Fruit fly (Drosophila melanogaster) whole organism, embryonic: ENCODE results near the gene Schip1.
A peak's percentile ranks its signal among the peaks of the same experiment; 100 is the strongest.

Source experiments
- Ada2b ChIP-seq: fragments of 200-800 bp; sonication (Bioruptor generic); IDR thresholded peaks from 2 replicates; pipeline ENCODE4 v1.3.6; 2022; ENCODE audit warnings: missing biosample characterization, missing genetic modification characterization
- C15 ChIP-seq: fragments of 200-800 bp; sonication (Bioruptor generic); IDR thresholded peaks from 3 replicates; pipeline ENCODE4 v1.3.6; 2022; ENCODE audit warnings: missing biosample characterization, missing genetic modification characterization
- CG10431 ChIP-seq: fragments of 200-800 bp; sonication (Bioruptor generic); optimal IDR thresholded peaks from 3 replicates; lab custom pipeline; 2018; ENCODE audit warnings: missing biosample characterization, mild to moderate bottlenecking, missing genetic modification characterization
- CG14441 ChIP-seq: fragments of 200-800 bp; sonication (Bioruptor generic); IDR thresholded peaks from 2 replicates; pipeline ENCODE4 v1.3.6; 2022; ENCODE audit warnings: missing biosample characterization, missing genetic modification characterization
- CG14710 ChIP-seq: fragments of 200-800 bp; sonication (Bioruptor generic); optimal IDR thresholded peaks from 3 replicates; lab custom pipeline; 2019; ENCODE audit warnings: missing biosample characterization, mild to moderate bottlenecking, missing genetic modification characterization, moderate library complexity
- CG14860 ChIP-seq: fragments of 200-800 bp; sonication (Bioruptor generic); IDR thresholded peaks from 3 replicates; pipeline ENCODE4 v1.3.6; 2022; ENCODE audit warnings: missing biosample characterization, missing genetic modification characterization; ENCODE audit not compliant: partially characterized antibody
- CG15269 ChIP-seq: fragments of 200-800 bp; sonication (Bioruptor generic); optimal IDR thresholded peaks from 2 replicates; lab custom pipeline; 2018; ENCODE audit warnings: missing biosample characterization, mild to moderate bottlenecking, missing genetic modification characterization, moderate library complexity
- CG2120 ChIP-seq: fragments of 200-800 bp; sonication (Bioruptor generic); optimal IDR thresholded peaks from 3 replicates; lab custom pipeline; 2016; ENCODE audit warnings: missing biosample characterization, missing genetic modification characterization
- CG2129 ChIP-seq: fragments of 200-800 bp; sonication (Bioruptor generic); IDR thresholded peaks from 2 replicates; pipeline ENCODE4 v1.3.6; 2022; ENCODE audit warnings: missing biosample characterization, missing genetic modification characterization; ENCODE audit not compliant: partially characterized antibody
- CG3065 ChIP-seq: fragments of 200-800 bp; sonication (Bioruptor generic); optimal IDR thresholded peaks from 2 replicates; lab custom pipeline; 2016; ENCODE audit warnings: missing biosample characterization, missing genetic modification characterization
- CG34376 ChIP-seq: fragments of 200-800 bp; sonication (Bioruptor generic); optimal IDR thresholded peaks from 2 replicates; lab custom pipeline; 2018; ENCODE audit warnings: missing biosample characterization, mild to moderate bottlenecking, missing genetic modification characterization
- CG4282 ChIP-seq: fragments of 200-800 bp; sonication (Bioruptor generic); optimal IDR thresholded peaks from 2 replicates; lab custom pipeline; 2016; ENCODE audit warnings: missing biosample characterization, missing genetic modification characterization
- CG8281 ChIP-seq: fragments of 200-800 bp; sonication (Bioruptor generic); optimal IDR thresholded peaks from 2 replicates; lab custom pipeline; 2018; ENCODE audit warnings: missing biosample characterization, mild to moderate bottlenecking, missing genetic modification characterization, moderate library complexity
- CG8765 ChIP-seq: fragments of 200-800 bp; sonication (Bioruptor generic); IDR thresholded peaks from 2 replicates; pipeline ENCODE4 v1.3.6; 2022; ENCODE audit warnings: missing biosample characterization, missing genetic modification characterization
- CG9215 ChIP-seq: fragments of 200-800 bp; sonication (Bioruptor generic); IDR thresholded peaks from 2 replicates; pipeline ENCODE4 v1.3.6; 2022; ENCODE audit warnings: missing biosample characterization, missing genetic modification characterization
- D ChIP-seq, 2 experiments: fragments of 200-800 bp in 1 of 2; fragments of >200 bp in 1 of 2; sonication (Bioruptor generic) in 1 of 2; optimal IDR thresholded peaks; 2 replicates in 1 of 2; 3 replicates in 1 of 2; lab custom pipeline; 2017; ENCODE audit warnings: mild to moderate bottlenecking in 1 of 2, missing biosample characterization in 1 of 2, missing genetic modification characterization in 1 of 2, missing genetic modification reagents in 1 of 2
- Deaf1 ChIP-seq: fragments of 200-800 bp; optimal IDR thresholded peaks from 3 replicates; lab custom pipeline; 2019; ENCODE audit warnings: missing biosample characterization, mild to moderate bottlenecking, missing genetic modification characterization, moderate library complexity
- Doc3 ChIP-seq: fragments of 200-800 bp; sonication (Bioruptor generic); IDR thresholded peaks from 3 replicates; pipeline ENCODE4 v1.3.6; 2022; ENCODE audit warnings: missing biosample characterization, missing genetic modification characterization; ENCODE audit not compliant: partially characterized antibody
- E2f1 ChIP-seq: fragments of 200-800 bp; sonication (Bioruptor generic); IDR thresholded peaks from 2 replicates; pipeline ENCODE4 v1.3.6; 2022; ENCODE audit warnings: missing biosample characterization, missing genetic modification characterization
- E2f2 ChIP-seq: fragments of 200-800 bp; sonication (Bioruptor generic); IDR thresholded peaks from 2 replicates; pipeline ENCODE4 v1.3.6; 2022; ENCODE audit warnings: missing biosample characterization, missing genetic modification characterization
- Ets97D ChIP-seq: fragments of 200-800 bp; sonication (Bioruptor generic); optimal IDR thresholded peaks from 3 replicates; lab custom pipeline; 2016; ENCODE audit warnings: missing biosample characterization, missing genetic modification characterization
- Hmx ChIP-seq: fragments of 200-800 bp; sonication (Bioruptor generic); optimal IDR thresholded peaks from 2 replicates; lab custom pipeline; 2016; ENCODE audit warnings: missing biosample characterization, missing genetic modification characterization
- Hr3 ChIP-seq: fragments of 200-800 bp; sonication (Bioruptor generic); optimal IDR thresholded peaks from 3 replicates; lab custom pipeline; 2016; ENCODE audit warnings: missing biosample characterization, missing genetic modification characterization
- Hsf ChIP-seq: fragments of 200-800 bp; sonication (Bioruptor generic); optimal IDR thresholded peaks from 3 replicates; lab custom pipeline; 2016; ENCODE audit warnings: missing biosample characterization, missing genetic modification characterization
- Lim3 ChIP-seq: fragments of 200-800 bp; sonication (Bioruptor generic); IDR thresholded peaks from 2 replicates; pipeline ENCODE4 v1.3.6; 2022; ENCODE audit warnings: missing biosample characterization, missing genetic modification characterization
- MBD-R2 ChIP-seq: fragments of 200-800 bp; sonication (Bioruptor generic); IDR thresholded peaks from 2 replicates; pipeline ENCODE4 v1.3.6; 2022; ENCODE audit warnings: missing biosample characterization, missing genetic modification characterization
- Med ChIP-seq: fragments of 200-800 bp; sonication (Bioruptor generic); peaks from one replicate; lab custom pipeline; 2016; ENCODE audit warnings: missing biosample characterization, missing genetic modification characterization, mild to moderate bottlenecking, inconsistent platforms, moderate library complexity
- Nf-YA ChIP-seq: fragments of 200-800 bp; sonication (Bioruptor generic); IDR thresholded peaks from 2 replicates; pipeline ENCODE4 v1.3.6; 2022; ENCODE audit warnings: missing biosample characterization, missing genetic modification characterization
- Optix ChIP-seq: fragments of 200-800 bp; sonication (Bioruptor generic); IDR thresholded peaks from 3 replicates; pipeline ENCODE4 v1.3.6; 2022; ENCODE audit warnings: missing biosample characterization, missing genetic modification characterization
- Ptx1 ChIP-seq: fragments of 200-800 bp; sonication (Bioruptor generic); IDR thresholded peaks from 2 replicates; pipeline ENCODE4 v1.3.6; 2022; ENCODE audit warnings: missing biosample characterization, missing genetic modification characterization
- Spps ChIP-seq: fragments of 200-800 bp; sonication (Bioruptor generic); optimal IDR thresholded peaks from 2 replicates; lab custom pipeline; 2018; ENCODE audit warnings: missing biosample characterization, mild to moderate bottlenecking, missing genetic modification characterization
- Sry-β ChIP-seq: fragments of 200-800 bp; sonication (Bioruptor generic); optimal IDR thresholded peaks from 2 replicates; lab custom pipeline; 2018; ENCODE audit warnings: missing biosample characterization, mild to moderate bottlenecking, missing genetic modification characterization, moderate library complexity
- Ssrp ChIP-seq: fragments of 200-800 bp; sonication (Bioruptor generic); optimal IDR thresholded peaks from 2 replicates; lab custom pipeline; 2018; ENCODE audit warnings: missing biosample characterization, mild to moderate bottlenecking, missing genetic modification characterization, moderate library complexity
- Trl ChIP-seq, 3 experiments: fragments of >200 bp in 2 of 3; fragments of 200-800 bp in 1 of 3; sonication (Bioruptor generic) in 1 of 3; optimal IDR thresholded peaks; 2 replicates in 1 of 3; 3 replicates in 2 of 3; lab custom pipeline; 2016 to 2017; ENCODE audit warnings: missing biosample characterization in 1 of 3, missing genetic modification characterization in 1 of 3
- Xbp1 ChIP-seq: fragments of 200-800 bp; sonication (Bioruptor generic); optimal IDR thresholded peaks from 3 replicates; lab custom pipeline; 2016; ENCODE audit warnings: missing biosample characterization, mild to moderate bottlenecking, missing genetic modification characterization
- ap ChIP-seq: fragments of 200-800 bp; sonication (Bioruptor generic); IDR thresholded peaks from 2 replicates; pipeline ENCODE4 v1.3.6; 2022; ENCODE audit warnings: missing biosample characterization, missing genetic modification characterization
- ara ChIP-seq: fragments of 200-800 bp; sonication (Bioruptor generic); IDR thresholded peaks from 2 replicates; pipeline ENCODE4 v1.3.6; 2022; ENCODE audit warnings: missing biosample characterization, missing genetic modification characterization
- bcd ChIP-seq: fragments of 200-800 bp; sonication (Bioruptor generic); optimal IDR thresholded peaks from 2 replicates; lab custom pipeline; 2017; ENCODE audit warnings: missing biosample characterization, mild to moderate bottlenecking, missing genetic modification characterization
- lab ChIP-seq: fragments of 200-800 bp; sonication (Bioruptor generic); optimal IDR thresholded peaks from 3 replicates; lab custom pipeline; 2017; ENCODE audit warnings: missing biosample characterization, missing genetic modification characterization, mild to moderate bottlenecking, moderate library complexity, missing genetic modification reagents
- pho ChIP-seq: fragments of 200-800 bp; sonication (Bioruptor generic); optimal IDR thresholded peaks from 2 replicates; lab custom pipeline; 2016; ENCODE audit warnings: missing biosample characterization, missing genetic modification characterization
- prd ChIP-seq, 3 experiments: fragments of >200 bp in 2 of 3; fragments of 200-800 bp in 1 of 3; sonication (Bioruptor generic) in 1 of 3; optimal IDR thresholded peaks in 2 of 3; IDR thresholded peaks in 1 of 3; 2 replicates in 2 of 3; 3 replicates in 1 of 3; pipeline versions ENCODE4 v1.3.6 to Lab custom; 2017 to 2022; ENCODE audit warnings: missing biosample characterization in 1 of 3, missing genetic modification characterization in 1 of 3
- row ChIP-seq: fragments of 200-800 bp; sonication (Bioruptor generic); IDR thresholded peaks from 3 replicates; pipeline ENCODE4 v1.3.6; 2022; ENCODE audit warnings: missing biosample characterization, missing genetic modification characterization
- run ChIP-seq: fragments of 200-800 bp; sonication (Bioruptor generic); optimal IDR thresholded peaks from 3 replicates; lab custom pipeline; 2018; ENCODE audit warnings: missing biosample characterization, mild to moderate bottlenecking, missing genetic modification characterization
- seq ChIP-seq: fragments of 200-800 bp; sonication (Bioruptor generic); IDR thresholded peaks from 2 replicates; pipeline ENCODE4 v1.3.6; 2022; ENCODE audit warnings: missing biosample characterization, missing genetic modification characterization
- sima ChIP-seq: fragments of 200-800 bp; sonication (Bioruptor generic); optimal IDR thresholded peaks from 2 replicates; lab custom pipeline; 2016; ENCODE audit warnings: missing biosample characterization, missing genetic modification characterization
- sqz ChIP-seq: fragments of 200-800 bp; sonication (Bioruptor generic); optimal IDR thresholded peaks from 3 replicates; lab custom pipeline; 2018; ENCODE audit warnings: missing biosample characterization, mild to moderate bottlenecking, missing genetic modification characterization
- trh ChIP-seq: fragments of 200-800 bp; sonication (Bioruptor generic); optimal IDR thresholded peaks from 2 replicates; lab custom pipeline; 2016; ENCODE audit warnings: missing biosample characterization, missing genetic modification characterization
- vvl ChIP-seq: fragments of 200-800 bp; sonication (Bioruptor generic); IDR thresholded peaks from 2 replicates; pipeline ENCODE4 v1.3.6; 2022; ENCODE audit warnings: missing biosample characterization, missing genetic modification characterization
- wek ChIP-seq: fragments of 200-800 bp; sonication (Bioruptor generic); optimal IDR thresholded peaks from 3 replicates; lab custom pipeline; 2018; ENCODE audit warnings: missing biosample characterization, mild to moderate bottlenecking, missing genetic modification characterization, moderate library complexity

The Schip1 gene

dm6 chr2L:10299810-10300147 lies 31.1 kb downstream of the Schip1 start, which contains the start of gene CYLD (continued):
- TF ChIP-seq seq (GFP tag; lab: Robert Waterston, UW) (peak; percentile 41; the same call in 1 of the 2 replicates), bcd (GFP tag; lab: Kevin White, UChicago) (no peak), row (peak; percentile 77), Lim3 (GFP tag; lab: Robert Waterston, UW) (no peak), E2f2 (peak; percentile 65), Optix (no peak), Doc3 (no peak), CG14441 (GFP tag; lab: Robert Waterston, UW) (0 out of 2 replicates have a peak, but pooled peaks have one; percentile 39), CG34376 (GFP tag; lab: Kevin White, UChicago) (peak; percentile 19), CG8765 (GFP tag; lab: Robert Waterston, UW) (no peak), sima (no peak), CG15269 (tag; lab: Kevin White, UChicago) (peak; percentile 81), Trl (optimal IDR thresholded peaks at IDR 0.05; lab: Kevin White, UChicago) (no peak), Trl (GFP tag; optimal IDR thresholded peaks at IDR 0.05; lab: Kevin White, UChicago) (peak; percentile 31), Sry-β (no peak), D (optimal IDR thresholded peaks at IDR 0.05; lab: Kevin White, UChicago) (no peak), D (GFP tag; optimal IDR thresholded peaks at IDR 0.05; lab: Kevin White, UChicago) (peak; percentile 29), Hsf (GFP tag; lab: Kevin White, UChicago) (peak; percentile 58), CG14710 (tag; lab: Kevin White, UChicago) (peak; percentile 75), CG2129 (no peak), Hmx (peak; percentile 32), trh (no peak), Med (GFP tag; lab: Kevin White, UChicago) (peak; percentile 83), ara (GFP tag; lab: Robert Waterston, UW) (peak; percentile 55; the same call in 1 of the 2 replicates), lab (GFP tag; lab: Kevin White, UChicago) (no peak), CG14860 (GFP tag; lab: Robert Waterston, UW) (no peak; the same call in 2 of the 3 replicates), sqz (GFP tag; lab: Kevin White, UChicago) (peak; percentile 50), E2f1 (GFP tag; lab: Robert Waterston, UW) (peak; percentile 51; the same call in 1 of the 2 replicates), ap (GFP tag; lab: Robert Waterston, UW) (no peak; the same call in 1 of the 2 replicates), vvl (GFP tag; lab: Robert Waterston, UW) (peak; percentile 87), MBD-R2 (peak; percentile 56), CG3065 (GFP tag; lab: Kevin White, UChicago) (peak; percentile 47), Spps (tag; lab: Kevin White, UChicago) (peak; percentile 72), CG10431 (GFP tag; lab: Kevin White, UChicago) (peak; percentile 13), CG8281 (tag; lab: Kevin White, UChicago) (peak; percentile 14), Xbp1 (GFP tag; lab: Kevin White, UChicago) (peak; percentile 77), Ets97D (GFP tag; lab: Kevin White, UChicago) (peak; percentile 25), Ssrp (tag; lab: Kevin White, UChicago) (peak; percentile 63), pho (GFP tag; lab: Kevin White, UChicago) (peak; percentile 18), prd (optimal IDR thresholded peaks at IDR 0.05; lab: Kevin White, UChicago) (no peak), prd (GFP tag; IDR thresholded peaks at IDR 0.05; lab: Robert Waterston, UW) (peak; percentile 67), C15 (GFP tag; lab: Robert Waterston, UW) (no peak), wek (GFP tag; lab: Kevin White, UChicago) (peak; percentile 97), Hr3 (peak; percentile 71), CG2120 (GFP tag; lab: Kevin White, UChicago) (peak; percentile 76), CG9215 (GFP tag; lab: Robert Waterston, UW) (no peak), Nf-YA (GFP tag; lab: Robert Waterston, UW) (0 out of 2 replicates have a peak, but pooled peaks have one; percentile 35), Ada2b (GFP tag; lab: Robert Waterston, UW) (peak; percentile 40; the same call in 1 of the 2 replicates), Deaf1 (tag; lab: Kevin White, UChicago) (no peak), Ptx1 (GFP tag; lab: Robert Waterston, UW) (no peak; the same call in 1 of the 2 replicates), CG4282 (GFP tag; lab: Kevin White, UChicago) (no peak), run (tag; lab: Kevin White, UChicago) (no peak)
